Fruit fly (Drosophila melanogaster) whole organism, embryonic: Measurements from ENCODE around the gene CG7945.

ENCODE experiments used
- ATbp ChIP-seq: fragments of 200-800 bp; sonication (Bioruptor generic); optimal IDR thresholded peaks from 2 replicates; lab custom pipeline; 2017; ENCODE audit warnings: missing biosample characterization, mild to moderate bottlenecking, missing genetic modification characterization, missing genetic modification reagents
- Antp ChIP-seq: fragments of 200-800 bp; sonication (Bioruptor generic); optimal IDR thresholded peaks from 3 replicates; lab custom pipeline; 2016; ENCODE audit warnings: missing biosample characterization, missing genetic modification characterization
- B-H2 ChIP-seq: fragments of 200-800 bp; sonication (Bioruptor generic); optimal IDR thresholded peaks from 2 replicates; lab custom pipeline; 2018; ENCODE audit warnings: missing biosample characterization, mild to moderate bottlenecking, missing genetic modification characterization
- Bteb2 ChIP-seq: fragments of 200-800 bp; sonication (Bioruptor generic); optimal IDR thresholded peaks from 2 replicates; lab custom pipeline; 2016; ENCODE audit warnings: missing biosample characterization, missing genetic modification characterization
- CG10431 ChIP-seq: fragments of 200-800 bp; sonication (Bioruptor generic); optimal IDR thresholded peaks from 3 replicates; lab custom pipeline; 2018; ENCODE audit warnings: missing biosample characterization, mild to moderate bottlenecking, missing genetic modification characterization
- CG12155 ChIP-seq: fragments of 200-800 bp; sonication (Bioruptor generic); optimal IDR thresholded peaks from 3 replicates; lab custom pipeline; 2016; ENCODE audit warnings: missing biosample characterization, missing genetic modification characterization
- CG12769 ChIP-seq: fragments of 200-800 bp; sonication (Bioruptor generic); optimal IDR thresholded peaks from 2 replicates; lab custom pipeline; 2019; ENCODE audit warnings: missing biosample characterization, mild to moderate bottlenecking, missing genetic modification characterization, moderate library complexity
- CG14965 ChIP-seq: fragments of 200-800 bp; sonication (Bioruptor generic); optimal IDR thresholded peaks from 2 replicates; lab custom pipeline; 2016; ENCODE audit warnings: missing biosample characterization, missing genetic modification characterization, borderline replicate concordance
- CG15601 ChIP-seq: fragments of 200-800 bp; sonication (Bioruptor generic); optimal IDR thresholded peaks from 3 replicates; lab custom pipeline; 2019; ENCODE audit warnings: missing biosample characterization, mild to moderate bottlenecking, missing genetic modification characterization, moderate library complexity
- CG1602 ChIP-seq: fragments of 200-800 bp; sonication (Bioruptor generic); optimal IDR thresholded peaks from 3 replicates; lab custom pipeline; 2016; ENCODE audit warnings: missing biosample characterization, missing genetic modification characterization
- CG17186 ChIP-seq: fragments of 200-800 bp; sonication (Bioruptor generic); optimal IDR thresholded peaks from 3 replicates; lab custom pipeline; 2017; ENCODE audit warnings: missing biosample characterization, missing genetic modification reagents, missing genetic modification characterization
- CG17359 ChIP-seq: fragments of 200-800 bp; sonication (Bioruptor generic); optimal IDR thresholded peaks from 3 replicates; lab custom pipeline; 2018; ENCODE audit warnings: missing biosample characterization, mild to moderate bottlenecking, missing genetic modification characterization, moderate library complexity
- CG17385 ChIP-seq: fragments of 200-800 bp; sonication (Bioruptor generic); optimal IDR thresholded peaks from 3 replicates; lab custom pipeline; 2018; ENCODE audit warnings: missing biosample characterization, mild to moderate bottlenecking, missing genetic modification characterization
- CG17568 ChIP-seq: fragments of 200-800 bp; sonication (Bioruptor generic); optimal IDR thresholded peaks from 2 replicates; lab custom pipeline; 2018; ENCODE audit warnings: missing biosample characterization, mild to moderate bottlenecking, missing genetic modification characterization, moderate library complexity
- CG18619 ChIP-seq: fragments of 200-800 bp; sonication (Bioruptor generic); optimal IDR thresholded peaks from 3 replicates; lab custom pipeline; 2017; ENCODE audit warnings: missing biosample characterization, mild to moderate bottlenecking, missing genetic modification characterization
- CG3163 ChIP-seq: fragments of 200-800 bp; sonication (Bioruptor generic); optimal IDR thresholded peaks from 3 replicates; lab custom pipeline; 2016; ENCODE audit warnings: missing biosample characterization, missing genetic modification characterization
- CG32532 ChIP-seq: fragments of 200-800 bp; sonication (Bioruptor generic); IDR thresholded peaks from 2 replicates; pipeline ENCODE4 v1.3.6; 2022; ENCODE audit warnings: missing biosample characterization, missing genetic modification characterization
- CG34376 ChIP-seq: fragments of 200-800 bp; sonication (Bioruptor generic); optimal IDR thresholded peaks from 2 replicates; lab custom pipeline; 2018; ENCODE audit warnings: missing biosample characterization, mild to moderate bottlenecking, missing genetic modification characterization
- CG7372 ChIP-seq: fragments of 200-800 bp; sonication (Bioruptor generic); IDR thresholded peaks from 2 replicates; pipeline ENCODE4 v1.3.6; 2022; ENCODE audit warnings: missing biosample characterization, missing genetic modification characterization
- CG9215 ChIP-seq: fragments of 200-800 bp; sonication (Bioruptor generic); IDR thresholded peaks from 2 replicates; pipeline ENCODE4 v1.3.6; 2022; ENCODE audit warnings: missing biosample characterization, missing genetic modification characterization
- CkIIα-i1 ChIP-seq: fragments of 200-800 bp; sonication (Bioruptor generic); IDR thresholded peaks from 2 replicates; pipeline ENCODE4 v1.3.6; 2022; ENCODE audit warnings: missing biosample characterization, missing genetic modification characterization
- Dip2 ChIP-seq: fragments of 200-800 bp; sonication (Bioruptor generic); IDR thresholded peaks from 2 replicates; pipeline ENCODE4 v1.3.6; 2022; ENCODE audit warnings: missing biosample characterization, missing genetic modification characterization
- E2f2 ChIP-seq: fragments of 200-800 bp; sonication (Bioruptor generic); IDR thresholded peaks from 2 replicates; pipeline ENCODE4 v1.3.6; 2022; ENCODE audit warnings: missing biosample characterization, missing genetic modification characterization
- ERR ChIP-seq: fragments of 200-800 bp; sonication (Bioruptor generic); optimal IDR thresholded peaks from 2 replicates; lab custom pipeline; 2016; ENCODE audit warnings: missing biosample characterization, missing genetic modification characterization
- HLH3B ChIP-seq: fragments of 200-800 bp; sonication (Bioruptor generic); IDR thresholded peaks from 2 replicates; pipeline ENCODE4 v1.3.6; 2022; ENCODE audit warnings: missing biosample characterization, missing genetic modification characterization
- HLH4C ChIP-seq: fragments of 200-800 bp; sonication (Bioruptor generic); IDR thresholded peaks from 3 replicates; pipeline ENCODE4 v1.3.6; 2022; ENCODE audit warnings: missing biosample characterization, missing genetic modification characterization; ENCODE audit not compliant: partially characterized antibody
- Hey ChIP-seq: fragments of 200-800 bp; sonication (Bioruptor generic); optimal IDR thresholded peaks from 3 replicates; lab custom pipeline; 2018; ENCODE audit warnings: missing biosample characterization, mild to moderate bottlenecking, missing genetic modification characterization
- Jarid2 ChIP-seq: fragments of 200-800 bp; sonication (Bioruptor generic); optimal IDR thresholded peaks from 3 replicates; lab custom pipeline; 2017; ENCODE audit warnings: mild to moderate bottlenecking, missing biosample characterization, missing genetic modification reagents, missing genetic modification characterization
- MESR4 ChIP-seq: fragments of 200-800 bp; sonication (Bioruptor generic); optimal IDR thresholded peaks from 2 replicates; lab custom pipeline; 2018; ENCODE audit warnings: missing biosample characterization, mild to moderate bottlenecking, missing genetic modification characterization, moderate library complexity
- Med ChIP-seq: fragments of 200-800 bp; sonication (Bioruptor generic); peaks from one replicate; lab custom pipeline; 2016; ENCODE audit warnings: missing biosample characterization, missing genetic modification characterization, mild to moderate bottlenecking, inconsistent platforms, moderate library complexity
- Nf-YC ChIP-seq: fragments of 200-800 bp; optimal IDR thresholded peaks from 3 replicates; lab custom pipeline; 2019; ENCODE audit warnings: missing biosample characterization, mild to moderate bottlenecking, missing genetic modification characterization, moderate library complexity
- Tbp ChIP-seq: fragments of >200 bp; optimal IDR thresholded peaks from 2 replicates; lab custom pipeline; 2018; ENCODE audit warnings: missing biosample characterization, missing genetic modification characterization
- Trl ChIP-seq, 3 experiments: fragments of >200 bp in 2 of 3; fragments of 200-800 bp in 1 of 3; sonication (Bioruptor generic) in 1 of 3; optimal IDR thresholded peaks; 2 replicates in 1 of 3; 3 replicates in 2 of 3; lab custom pipeline; 2016 to 2017; ENCODE audit warnings: missing biosample characterization in 1 of 3, missing genetic modification characterization in 1 of 3
- Vsx1 ChIP-seq: fragments of 200-800 bp; sonication (Bioruptor generic); optimal IDR thresholded peaks from 2 replicates; lab custom pipeline; 2017; ENCODE audit warnings: missing biosample characterization, mild to moderate bottlenecking, missing genetic modification characterization, missing genetic modification reagents
- amos ChIP-seq: fragments of 200-800 bp; sonication (Bioruptor generic); IDR thresholded peaks from 2 replicates; pipeline ENCODE4 v1.3.6; 2022; ENCODE audit warnings: missing biosample characterization, missing genetic modification characterization; ENCODE audit not compliant: partially characterized antibody
- chinmo ChIP-seq: fragments of 200-800 bp; sonication (Bioruptor generic); IDR thresholded peaks from 4 replicates; pipeline ENCODE4 v1.3.6; 2022; ENCODE audit warnings: missing biosample characterization, missing genetic modification characterization; ENCODE audit not compliant: partially characterized antibody
- ci ChIP-seq: fragments of 200-800 bp; sonication (Bioruptor generic); IDR thresholded peaks from 3 replicates; pipeline ENCODE4 v1.3.6; 2022; ENCODE audit warnings: missing biosample characterization, missing genetic modification characterization
- danr ChIP-seq: fragments of 200-800 bp; sonication (Bioruptor generic); IDR thresholded peaks from 2 replicates; pipeline ENCODE4 v1.3.6; 2022; ENCODE audit warnings: missing biosample characterization, missing genetic modification characterization
- en ChIP-seq: fragments of 200-800 bp; sonication (Bioruptor generic); optimal IDR thresholded peaks from 2 replicates; lab custom pipeline; 2016; ENCODE audit warnings: missing biosample characterization, missing genetic modification characterization
- grn ChIP-seq: fragments of 200-800 bp; sonication (Bioruptor generic); optimal IDR thresholded peaks from 3 replicates; lab custom pipeline; 2017; ENCODE audit warnings: missing biosample characterization, missing genetic modification characterization
- hb ChIP-seq: fragments of 200-800 bp; sonication (Bioruptor generic); IDR thresholded peaks from 3 replicates; pipeline ENCODE4 v1.3.6; 2022; ENCODE audit warnings: missing biosample characterization, missing genetic modification characterization; ENCODE audit not compliant: partially characterized antibody
- jumu ChIP-seq: fragments of 200-800 bp; sonication (Bioruptor generic); optimal IDR thresholded peaks from 3 replicates; lab custom pipeline; 2016; ENCODE audit warnings: missing biosample characterization, missing genetic modification characterization
- kah ChIP-seq: fragments of 200-800 bp; sonication (Bioruptor generic); optimal IDR thresholded peaks from 2 replicates; lab custom pipeline; 2018; ENCODE audit warnings: missing biosample characterization, mild to moderate bottlenecking, missing genetic modification characterization
- klu ChIP-seq: fragments of 200-800 bp; sonication (Bioruptor generic); IDR thresholded peaks from 2 replicates; pipeline ENCODE4 v1.3.6; 2022; ENCODE audit warnings: missing biosample characterization, missing genetic modification characterization
- mld ChIP-seq: fragments of 200-800 bp; sonication (Bioruptor generic); IDR thresholded peaks from 3 replicates; pipeline ENCODE4 v1.3.6; 2022; ENCODE audit warnings: missing biosample characterization, missing genetic modification characterization; ENCODE audit not compliant: partially characterized antibody
- nom ChIP-seq: fragments of 200-800 bp; sonication (Bioruptor generic); optimal IDR thresholded peaks from 2 replicates; lab custom pipeline; 2017; ENCODE audit warnings: missing biosample characterization, missing genetic modification characterization, mild to moderate bottlenecking, moderate library complexity, missing genetic modification reagents
- sens ChIP-seq: fragments of 200-800 bp; sonication (Bioruptor generic); peaks from one replicate; lab custom pipeline; 2016; ENCODE audit warnings: missing biosample characterization, missing genetic modification characterization
- stc ChIP-seq: fragments of 200-800 bp; sonication (Bioruptor generic); IDR thresholded peaks from 2 replicates; pipeline ENCODE4 v1.3.6; 2022; ENCODE audit warnings: missing biosample characterization, missing genetic modification characterization
- tna ChIP-seq: fragments of 200-800 bp; sonication (Bioruptor generic); IDR thresholded peaks from 2 replicates; pipeline ENCODE4 v1.3.6; 2022; ENCODE audit warnings: missing biosample characterization, missing genetic modification characterization; ENCODE audit not compliant: partially characterized antibody
- tx ChIP-seq: fragments of 200-800 bp; sonication (Bioruptor generic); optimal IDR thresholded peaks from 2 replicates; lab custom pipeline; 2016; ENCODE audit warnings: missing biosample characterization, missing genetic modification characterization
- vfl ChIP-seq: fragments of 200-800 bp; sonication (Bioruptor generic); optimal IDR thresholded peaks from 2 replicates; lab custom pipeline; 2016; ENCODE audit warnings: missing biosample characterization, missing genetic modification characterization
- zfh1 ChIP-seq: fragments of 200-800 bp; sonication (Bioruptor generic); IDR thresholded peaks from 3 replicates; pipeline ENCODE4 v1.3.6; 2022; ENCODE audit warnings: missing biosample characterization, missing genetic modification characterization

Gene CG7945

DNA sequence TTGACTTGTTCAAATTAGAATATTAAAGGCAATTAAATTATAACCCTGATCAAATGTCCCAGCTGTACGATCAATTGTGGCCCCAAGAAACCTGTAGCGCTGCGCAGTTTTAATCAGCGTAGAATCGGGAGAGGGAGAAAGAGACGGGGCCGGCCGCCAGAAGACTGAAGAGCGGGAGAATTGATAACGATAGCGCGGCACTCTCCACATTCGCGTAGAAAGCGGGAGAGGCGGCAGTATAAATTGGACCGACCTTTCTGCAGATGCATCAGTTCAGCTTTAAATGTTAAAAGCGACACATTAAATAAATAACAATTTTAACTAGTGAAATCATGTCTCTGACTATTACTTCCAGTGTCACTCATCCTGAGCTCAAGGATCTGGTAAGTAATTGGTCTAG, 13.2 kb downstream of the CG7945 start, which contains the start of gene MsrA:
Gene MsrA, plus strand, starts transcription at position 266 of the 400 bp plus-strand sequence.
- 0 out of 4 replicates have a peak, but pooled peaks have one; percentile 15 for TF ChIP-seq chinmo (GFP tag; lab: Robert Waterston, UW)
- peak; percentile 45 for TF ChIP-seq grn (GFP tag; lab: Kevin White, UChicago)
- no peak for TF ChIP-seq klu (GFP tag; lab: Robert Waterston, UW)
- no peak for TF ChIP-seq CG9215 (GFP tag; lab: Robert Waterston, UW)
- no peak for TF ChIP-seq CkIIα-i1
- TF ChIP-seq en (GFP tag; lab: Kevin White, UChicago): no peak
- TF ChIP-seq Tbp (GFP tag; lab: Kevin White, UChicago): no peak
- no peak for TF ChIP-seq jumu
- TF ChIP-seq danr (GFP tag; lab: Robert Waterston, UW): no peak
- TF ChIP-seq ci (GFP tag; lab: Robert Waterston, UW): 0 out of 3 replicates have a peak, but pooled peaks have one; percentile 29
- TF ChIP-seq CG18619 (GFP tag; lab: Kevin White, UChicago): no peak
- no peak for TF ChIP-seq Antp
- TF ChIP-seq HLH3B (GFP tag; lab: Robert Waterston, UW): no peak
- TF ChIP-seq Jarid2 (GFP tag; lab: Kevin White, UChicago): peak; percentile 59
- TF ChIP-seq CG15601: no peak
- TF ChIP-seq tna (GFP tag; lab: Robert Waterston, UW): no peak; the same call in 1 of the 2 replicates
- no peak for TF ChIP-seq MESR4 (GFP tag; lab: Kevin White, UChicago)
- no peak for TF ChIP-seq vfl (GFP tag; lab: Kevin White, UChicago)
- TF ChIP-seq HLH4C (GFP tag; lab: Robert Waterston, UW): no peak
- peak; percentile 16 for TF ChIP-seq CG17385
- no peak for TF ChIP-seq stc
- no peak for TF ChIP-seq B-H2
- TF ChIP-seq CG34376 (GFP tag; lab: Kevin White, UChicago): peak; percentile 28
- peak; percentile 58 for TF ChIP-seq nom (GFP tag; lab: Kevin White, UChicago)
- TF ChIP-seq sens (GFP tag; lab: Kevin White, UChicago): peak; percentile 63
- TF ChIP-seq ERR (GFP tag; lab: Kevin White, UChicago): no peak
- TF ChIP-seq Trl (optimal IDR thresholded peaks at IDR 0.05; lab: Kevin White, UChicago): peak; percentile 72 to 74
- TF ChIP-seq Trl (GFP tag; optimal IDR thresholded peaks at IDR 0.05; lab: Kevin White, UChicago): no peak
- peak; percentile 35; the same call in 1 of the 2 replicates for TF ChIP-seq CG32532 (GFP tag; lab: Robert Waterston, UW)
- TF ChIP-seq CG10431 (GFP tag; lab: Kevin White, UChicago): no peak
- no peak for TF ChIP-seq mld (GFP tag; lab: Robert Waterston, UW)
- peak; percentile 44 for TF ChIP-seq Med (GFP tag; lab: Kevin White, UChicago)
- peak; percentile 35 for TF ChIP-seq CG12769 (tag; lab: Kevin White, UChicago)
- no peak for TF ChIP-seq Bteb2
- TF ChIP-seq CG12155 (GFP tag; lab: Kevin White, UChicago): no peak
- no peak for TF ChIP-seq CG1602
- TF ChIP-seq Dip2: no peak
- no peak for TF ChIP-seq zfh1 (GFP tag; lab: Robert Waterston, UW)
- TF ChIP-seq CG3163: peak; percentile 59
- no peak for TF ChIP-seq Nf-YC (tag; lab: Kevin White, UChicago)
- no peak for TF ChIP-seq CG14965
- no peak for TF ChIP-seq Vsx1 (GFP tag; lab: Kevin White, UChicago)

DNA sequence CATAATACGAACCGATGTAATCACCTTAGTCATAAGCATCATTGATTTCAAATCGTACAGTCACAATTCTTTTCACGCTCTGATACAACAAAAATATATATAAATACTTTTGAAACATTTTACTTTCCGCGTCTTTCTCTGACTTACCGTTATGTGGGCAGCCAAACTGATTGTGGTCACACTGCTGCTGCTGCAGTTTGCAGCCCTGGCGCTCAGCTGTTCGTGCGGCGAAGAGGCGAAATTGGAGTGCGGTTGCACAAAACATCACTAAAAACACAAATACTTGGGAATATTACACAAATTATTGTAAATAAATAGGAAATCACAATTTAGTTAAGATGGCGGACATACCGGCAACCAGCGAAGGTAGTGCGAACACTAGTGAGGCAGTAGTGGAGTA, 14.5 kb downstream of the CG7945 start, which contains the start of the genes gdl and gdl-ORF39:
Gene gdl, plus strand, starts transcription at position 48 of the 400 bp plus-strand sequence.
Gene gdl-ORF39, plus strand, starts transcription at position 48 of the 400 bp plus-strand sequence.
- TF ChIP-seq amos (GFP tag; lab: Robert Waterston, UW): no peak; the same call in 1 of the 2 replicates
- TF ChIP-seq hb (GFP tag; lab: Robert Waterston, UW): no peak
- TF ChIP-seq CG7372 (GFP tag; lab: Robert Waterston, UW): no peak
- TF ChIP-seq Hey: no peak
- TF ChIP-seq E2f2 (GFP tag; lab: Robert Waterston, UW): peak; percentile 98
- no peak for TF ChIP-seq tx
- TF ChIP-seq CG17359 (tag; lab: Kevin White, UChicago): no peak
- peak; percentile 22 for TF ChIP-seq CG17186
- TF ChIP-seq kah: no peak
- TF ChIP-seq Bteb2: no peak
- TF ChIP-seq nom (GFP tag; lab: Kevin White, UChicago): no peak
- TF ChIP-seq Vsx1 (GFP tag; lab: Kevin White, UChicago): no peak
- TF ChIP-seq ATbp (GFP tag; lab: Kevin White, UChicago): no peak
- TF ChIP-seq CG17568 (GFP tag; lab: Kevin White, UChicago): no peak
